Fruit fly (Drosophila melanogaster): ENCODE data around the gene ro.

DNA sequence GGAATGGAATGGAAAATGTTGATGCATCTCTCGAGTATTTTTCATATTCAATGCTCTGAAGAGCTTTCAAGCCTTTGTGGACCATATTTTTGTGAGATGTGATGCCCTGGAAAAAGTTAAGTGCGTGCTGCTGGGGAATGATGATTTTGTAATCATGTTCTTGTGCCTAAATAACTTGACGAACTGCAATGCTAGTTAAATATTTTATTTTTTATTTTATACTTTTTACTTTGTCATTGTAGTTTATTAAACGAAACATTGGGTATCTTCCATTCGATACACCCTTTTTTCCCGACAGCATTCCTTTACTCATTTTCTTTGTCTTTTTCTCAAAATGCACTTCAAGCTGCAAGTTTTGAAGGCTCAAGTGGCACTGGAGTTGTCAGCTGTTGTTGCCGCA is 19.0 kb upstream of the ro start:
- TF ChIP-seq CG31388 (GFP tag; optimal IDR thresholded peaks at IDR 0.05) (no peak), Hey (tag; optimal IDR thresholded peaks at IDR 0.05) (no peak), CG9437 (GFP tag; optimal IDR thresholded peaks at IDR 0.05) (peak; percentile 5)

Data from whole organism, embryonic.